Worm (Caenorhabditis elegans) whole organism, early embryonic: ENCODE measurements around the gene tbc-6.

Experiments used
- aly-1 ChIP-seq: sonication (generic microtip); optimal IDR thresholded peaks from 2 replicates; lab custom pipeline; 2016; ENCODE audit warnings: missing genetic modification characterization, missing compliant biosample characterization
- ama-1 ChIP-seq: fragments of 150-350 bp; optimal IDR thresholded peaks from 2 replicates; lab custom pipeline; 2014
- ceh-36 ChIP-seq: sonication (generic microtip); optimal IDR thresholded peaks from 2 replicates; lab custom pipeline; 2016; ENCODE audit warnings: missing genetic modification characterization, inconsistent platforms, missing compliant biosample characterization
- hnd-1 ChIP-seq: sonication (generic microtip); optimal IDR thresholded peaks from 2 replicates; lab custom pipeline; 2016; ENCODE audit warnings: missing genetic modification characterization, missing compliant biosample characterization
- sea-1 ChIP-seq: fragments of 200-800 bp; sonication (Bioruptor generic); conservative IDR thresholded peaks from 2 replicates; pipeline ENCODE4 v1.3.6; 2022; ENCODE audit warnings: missing genetic modification characterization, missing compliant biosample characterization

DNA sequence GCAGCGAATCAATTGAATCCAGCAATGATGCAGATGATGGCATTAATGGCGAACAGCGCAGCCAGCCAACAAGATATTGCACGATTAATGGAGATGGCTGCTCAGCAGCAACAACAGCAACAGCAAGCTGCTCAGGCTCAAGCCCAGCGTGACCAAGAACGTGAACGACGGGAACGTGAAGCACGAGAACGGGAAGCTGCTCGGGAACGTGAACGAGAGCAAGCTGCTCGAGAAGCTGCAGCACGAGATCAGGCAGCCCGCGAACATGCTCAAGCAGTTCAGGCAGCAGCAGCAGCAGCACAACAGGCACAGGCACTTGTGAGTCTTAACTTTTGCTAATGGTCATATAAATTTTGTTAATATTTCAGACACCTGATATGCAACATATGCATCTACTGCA, 1.2 kb upstream of the tbc-6 start:
- no peak for TF ChIP-seq aly-1 (tag; lab: Kevin White, UChicago)
- no peak for TF ChIP-seq ama-1
- no peak for TF ChIP-seq hnd-1 (tag; lab: Kevin White, UChicago)
- 0 out of 2 replicates have a peak, but pooled peaks have one; percentile 26 for TF ChIP-seq sea-1 (GFP tag; lab: Robert Waterston, UW)
- peak; percentile 1 for TF ChIP-seq ceh-36 (tag; lab: Kevin White, UChicago)
